Worm (Caenorhabditis elegans) whole organism, L2 larva: Measurements from ENCODE around the gene bpl-1.

Experiments used
- C34F6.9 ChIP-seq: fragments of 150-350 bp; optimal IDR thresholded peaks from 2 replicates; lab custom pipeline; 2014; ENCODE audit warnings: missing biosample characterization, missing genetic modification characterization
- F13H6.1 ChIP-seq: sonication (generic microtip); optimal IDR thresholded peaks from 2 replicates; lab custom pipeline; 2016; ENCODE audit warnings: missing genetic modification characterization, missing compliant biosample characterization
- R02D3.7 ChIP-seq: fragments of 150-350 bp; optimal IDR thresholded peaks from 2 replicates; lab custom pipeline; 2014; ENCODE audit warnings: missing biosample characterization, missing genetic modification characterization
- Y55F3AM.14 ChIP-seq: fragments of 200-800 bp; sonication (Bioruptor generic); optimal IDR thresholded peaks from 2 replicates; lab custom pipeline; 2018; ENCODE audit warnings: mild to moderate bottlenecking, missing genetic modification characterization, missing compliant biosample characterization
- alr-1 ChIP-seq: fragments of 150-350 bp; optimal IDR thresholded peaks from 2 replicates; lab custom pipeline; 2014; ENCODE audit warnings: missing biosample characterization, missing genetic modification characterization
- aly-2 ChIP-seq: fragments of 150-350 bp; optimal IDR thresholded peaks from 2 replicates; lab custom pipeline; 2014; ENCODE audit warnings: missing biosample characterization, missing genetic modification characterization
- ama-1 ChIP-seq: fragments of 150-350 bp; optimal IDR thresholded peaks from 2 replicates; lab custom pipeline; 2018; ENCODE audit warnings: inconsistent platforms
- blmp-1 ChIP-seq: sonication (generic microtip); optimal IDR thresholded peaks from 2 replicates; lab custom pipeline; 2017; ENCODE audit warnings: missing genetic modification characterization, mild to moderate bottlenecking, missing compliant biosample characterization, antibody characterized with exemption, moderate library complexity; ENCODE audit not compliant: insufficient read depth
- ceh-16 ChIP-seq: fragments of 150-350 bp; optimal IDR thresholded peaks from 2 replicates; lab custom pipeline; 2014; ENCODE audit warnings: missing biosample characterization, missing genetic modification characterization
- crh-2 ChIP-seq: sonication (generic microtip); optimal IDR thresholded peaks from 2 replicates; lab custom pipeline; 2017; ENCODE audit warnings: missing biosample characterization, missing genetic modification characterization
- egl-27 ChIP-seq: sonication (generic microtip); optimal IDR thresholded peaks from 3 replicates; lab custom pipeline; 2017; ENCODE audit warnings: missing biosample characterization, missing genetic modification reagents, missing genetic modification characterization
- elt-1 ChIP-seq: fragments of 150-350 bp; optimal IDR thresholded peaks from 2 replicates; lab custom pipeline; 2014; ENCODE audit warnings: missing biosample characterization, missing genetic modification characterization
- fos-1 ChIP-seq: fragments of 150-350 bp; optimal IDR thresholded peaks from 2 replicates; lab custom pipeline; 2014; ENCODE audit warnings: missing biosample characterization, missing genetic modification characterization
- gmeb-1 ChIP-seq: fragments of 150-350 bp; optimal IDR thresholded peaks from 2 replicates; lab custom pipeline; 2014; ENCODE audit warnings: missing biosample characterization, missing genetic modification characterization
- lin-11 ChIP-seq: fragments of 150-350 bp; sonication (generic microtip); optimal IDR thresholded peaks from 2 replicates; lab custom pipeline; 2014; ENCODE audit warnings: missing biosample characterization, missing genetic modification characterization, inconsistent platforms, mixed read lengths
- lin-13 ChIP-seq: fragments of 150-350 bp; optimal IDR thresholded peaks from 2 replicates; lab custom pipeline; 2014; ENCODE audit warnings: missing biosample characterization, missing genetic modification reagents, missing genetic modification characterization
- lin-39 ChIP-seq: fragments of 150-350 bp; optimal IDR thresholded peaks from 2 replicates; lab custom pipeline; 2014; ENCODE audit warnings: missing biosample characterization, missing genetic modification reagents, missing genetic modification characterization
- lsy-2 ChIP-seq, 2 experiments: fragments of 150-350 bp in 1 of 2; sonication (generic microtip) in 1 of 2; optimal IDR thresholded peaks; 2 replicates each; lab custom pipeline; 2014 to 2017; ENCODE audit warnings: missing biosample characterization in 2 of 2, missing genetic modification characterization in 2 of 2
- mab-5 ChIP-seq: fragments of 150-350 bp; optimal IDR thresholded peaks from 2 replicates; lab custom pipeline; 2014; ENCODE audit warnings: missing biosample characterization, missing genetic modification characterization
- mbf-1 ChIP-seq: sonication (generic microtip); optimal IDR thresholded peaks from 2 replicates; lab custom pipeline; 2017; ENCODE audit warnings: missing biosample characterization, missing genetic modification characterization
- nhr-10 ChIP-seq: sonication (generic microtip); optimal IDR thresholded peaks from 2 replicates; lab custom pipeline; 2017; ENCODE audit warnings: missing biosample characterization, missing genetic modification characterization
- nhr-129 ChIP-seq: fragments of 150-350 bp; optimal IDR thresholded peaks from 2 replicates; lab custom pipeline; 2014; ENCODE audit warnings: missing biosample characterization, missing genetic modification characterization
- nhr-21 ChIP-seq: fragments of 150-350 bp; optimal IDR thresholded peaks from 2 replicates; lab custom pipeline; 2014; ENCODE audit warnings: missing biosample characterization, missing genetic modification characterization
- nhr-237 ChIP-seq: fragments of 150-350 bp; optimal IDR thresholded peaks from 2 replicates; lab custom pipeline; 2014; ENCODE audit warnings: missing biosample characterization, missing genetic modification characterization
- nhr-77 ChIP-seq: fragments of 150-350 bp; optimal IDR thresholded peaks from 2 replicates; lab custom pipeline; 2014; ENCODE audit warnings: missing biosample characterization, missing genetic modification characterization
- peb-1 ChIP-seq: fragments of 150-350 bp; optimal IDR thresholded peaks from 2 replicates; lab custom pipeline; 2014; ENCODE audit warnings: missing biosample characterization, missing genetic modification characterization
- sem-4 ChIP-seq: fragments of 150-350 bp; optimal IDR thresholded peaks from 2 replicates; lab custom pipeline; 2014; ENCODE audit warnings: missing biosample characterization, missing genetic modification reagents, missing genetic modification characterization
- skn-1 ChIP-seq: sonication (generic microtip); optimal IDR thresholded peaks from 2 replicates; lab custom pipeline; 2017; ENCODE audit warnings: missing biosample characterization, missing genetic modification characterization
- sma-3 ChIP-seq: sonication (generic microtip); optimal IDR thresholded peaks from 2 replicates; lab custom pipeline; 2016; ENCODE audit warnings: missing genetic modification reagents, missing genetic modification characterization, missing compliant biosample characterization
- sma-9 ChIP-seq, 2 experiments: fragments of 150-350 bp in 1 of 2; sonication (generic microtip) in 1 of 2; optimal IDR thresholded peaks; 2 replicates each; lab custom pipeline; 2014 to 2016; ENCODE audit warnings: missing genetic modification characterization in 2 of 2, mild to moderate bottlenecking in 1 of 2, missing biosample characterization in 1 of 2, missing compliant biosample characterization in 1 of 2, missing genetic modification reagents in 1 of 2, moderate library complexity in 1 of 2
- snpc-4 ChIP-seq: fragments of 150-350 bp; optimal IDR thresholded peaks from 2 replicates; lab custom pipeline; 2014; ENCODE audit warnings: missing biosample characterization, missing genetic modification characterization
- unc-55 ChIP-seq: fragments of 150-350 bp; sonication (generic microtip); optimal IDR thresholded peaks from 3 replicates; lab custom pipeline; 2014; ENCODE audit warnings: missing biosample characterization, missing genetic modification reagents, missing genetic modification characterization
- unc-62 ChIP-seq: fragments of 150-350 bp; optimal IDR thresholded peaks from 2 replicates; lab custom pipeline; 2014; ENCODE audit warnings: missing biosample characterization, missing genetic modification reagents, missing genetic modification characterization
- zag-1 ChIP-seq: fragments of 150-350 bp; optimal IDR thresholded peaks from 2 replicates; lab custom pipeline; 2014; ENCODE audit warnings: missing biosample characterization, missing genetic modification characterization
- ztf-1 ChIP-seq: fragments of 200-800 bp; sonication (Bioruptor generic); conservative IDR thresholded peaks from 2 replicates; pipeline ENCODE4 v1.3.6; 2022; ENCODE audit warnings: missing genetic modification characterization, missing compliant biosample characterization
- ztf-11 ChIP-seq: sonication (generic microtip); optimal IDR thresholded peaks from 2 replicates; lab custom pipeline; 2017; ENCODE audit warnings: missing biosample characterization, missing genetic modification characterization
- ztf-4 ChIP-seq: fragments of 150-350 bp; optimal IDR thresholded peaks from 2 replicates; lab custom pipeline; 2014; ENCODE audit warnings: missing biosample characterization, missing genetic modification characterization

The bpl-1 gene

DNA sequence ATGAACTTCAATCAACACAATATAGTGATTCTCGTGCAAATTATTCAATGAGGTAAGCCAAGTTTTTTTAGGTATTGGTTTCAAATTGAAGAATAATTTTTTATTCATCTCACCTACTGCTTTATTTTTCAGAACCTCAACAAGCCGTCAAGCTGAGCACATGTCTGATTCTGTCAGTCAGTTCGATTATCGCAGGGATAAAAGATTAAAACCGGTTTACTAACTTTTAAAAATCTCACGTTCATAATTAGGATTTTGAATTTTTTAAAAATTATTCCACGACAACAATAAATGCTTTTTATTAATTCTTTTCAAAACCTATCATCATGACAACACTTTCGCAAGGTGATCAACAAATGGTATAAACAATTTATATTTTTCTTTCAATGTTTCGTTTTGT lies 11.8 kb upstream of the bpl-1 start, which contains the start of gene F13H8.12:
F13H8.12 (plus strand) TSS at position 301 of the 400 bp plus-strand sequence.
- TF ChIP-seq blmp-1, result no peak
- no peak for TF ChIP-seq sma-9 (GFP tag; optimal IDR thresholded peaks at IDR 0.05; lab: Kevin White, UChicago)
- TF ChIP-seq sma-9 (tag; optimal IDR thresholded peaks at IDR 0.05; lab: Kevin White, UChicago), result no peak
- no peak for TF ChIP-seq nhr-10 (tag; lab: Kevin White, UChicago)
- no peak for TF ChIP-seq crh-2 (tag; lab: Kevin White, UChicago)

- TF ChIP-seq fos-1 (tag; lab: Kevin White, UChicago), result no peak
Measured at ce11 chrII:6263685-6264084, 10.3 kb upstream of the bpl-1 start, which contains the start of gene F13H8.3. TSS of gene F13H8.3 (plus strand) at chrII:6263985.

DNA sequence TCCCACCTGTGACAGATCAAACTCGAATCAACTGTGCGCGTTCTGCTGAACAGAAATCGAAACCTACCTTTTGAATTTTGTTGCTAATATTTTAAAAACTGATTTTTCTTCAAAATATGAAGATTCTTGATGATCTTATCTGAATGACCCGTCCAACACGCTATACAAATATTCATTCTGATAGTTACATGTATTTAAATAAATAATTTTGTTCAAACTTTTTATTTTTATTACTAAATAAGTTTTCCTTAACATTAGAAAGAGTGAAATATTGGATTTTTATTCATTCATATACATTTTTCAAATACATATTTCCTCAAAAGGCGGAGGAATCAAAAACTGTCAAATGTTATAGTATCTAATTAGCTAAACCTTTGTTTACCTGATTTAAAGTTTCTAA lies 6.0 kb upstream of the bpl-1 start, which contains the start of gene F13H8.8:
F13H8.8 (minus strand) TSS at position 101 of the 400 bp plus-strand sequence.
- TF ChIP-seq snpc-4 (tag; lab: Kevin White, UChicago) (no peak), unc-62 (no peak), sem-4 (no peak), nhr-21 (tag; lab: Kevin White, UChicago) (no peak), ceh-16 (tag; lab: Kevin White, UChicago) (no peak), gmeb-1 (tag; lab: Kevin White, UChicago) (no peak), R02D3.7 (tag; lab: Kevin White, UChicago) (no peak), Y55F3AM.14 (GFP tag; lab: Kevin White, UChicago) (no peak), nhr-77 (tag; lab: Kevin White, UChicago) (no peak), sma-9 (GFP tag; optimal IDR thresholded peaks at IDR 0.05; lab: Kevin White, UChicago) (no peak), sma-9 (tag; optimal IDR thresholded peaks at IDR 0.05; lab: Kevin White, UChicago) (no peak), ztf-4 (tag; lab: Kevin White, UChicago) (no peak), ama-1 (lab: Kevin White, UChicago) (no peak), mab-5 (no peak), blmp-1 (no peak)

DNA sequence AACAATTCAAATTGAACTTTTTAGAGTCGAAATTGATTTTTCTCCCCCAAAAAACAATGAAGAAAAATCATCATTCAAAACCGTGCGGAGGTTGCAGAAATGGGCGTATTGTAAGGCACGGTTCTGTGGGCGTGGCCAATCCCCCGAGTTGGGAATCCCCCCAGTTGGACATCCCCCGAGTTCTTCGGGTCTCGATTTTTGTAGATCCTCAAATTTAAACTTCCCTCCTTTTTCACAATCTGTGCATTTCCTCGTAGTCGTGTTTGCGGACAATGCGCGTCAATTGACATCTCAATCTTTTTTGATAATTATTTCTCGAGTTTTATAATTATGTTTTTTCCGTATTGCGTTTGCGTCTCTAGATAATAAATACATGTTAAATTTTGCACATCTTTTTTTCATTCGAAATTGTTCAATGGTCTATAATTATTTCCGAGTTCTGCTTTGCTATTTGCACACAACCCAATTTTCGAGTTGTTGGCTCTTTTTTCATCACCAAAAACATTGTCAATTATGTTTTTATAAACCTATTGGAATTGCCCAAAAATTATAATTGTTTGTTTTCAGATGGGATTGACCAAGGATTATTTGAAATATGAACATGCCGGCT lies 4.1 kb upstream of the bpl-1 start, which contains the start of gene F13H8.2:
F13H8.2 (plus strand) TSS at position 560 of the 610 bp plus-strand sequence.
- TF ChIP-seq fos-1 (tag; lab: Kevin White, UChicago), result peak; percentile 42
- TF ChIP-seq mab-5, result peak; percentile 71
- TF ChIP-seq elt-1 (tag; lab: Kevin White, UChicago), result no peak
- TF ChIP-seq nhr-237, result no peak
- peak; percentile 2 for TF ChIP-seq egl-27
- no peak for TF ChIP-seq aly-2 (tag; lab: Kevin White, UChicago)
- no peak for TF ChIP-seq peb-1 (tag; lab: Kevin White, UChicago)
- TF ChIP-seq lin-11 (tag; lab: Kevin White, UChicago), result peak; percentile 20
- peak; percentile 78 for TF ChIP-seq unc-55 (GFP tag; lab: Kevin White, UChicago)
- TF ChIP-seq skn-1 (tag; lab: Kevin White, UChicago), result peak; percentile 33
- no peak for TF ChIP-seq mbf-1 (tag; lab: Kevin White, UChicago)
- TF ChIP-seq blmp-1, result peak; percentile 5
- peak; percentile 66 to 90 for TF ChIP-seq lsy-2 (tag; optimal IDR thresholded peaks at IDR 0.05; lab: Kevin White, UChicago)
- TF ChIP-seq alr-1, result no peak
- TF ChIP-seq sma-3, result peak; percentile 83
- TF ChIP-seq crh-2 (tag; lab: Kevin White, UChicago), result peak; percentile 77
- TF ChIP-seq Y55F3AM.14 (GFP tag; lab: Kevin White, UChicago), result no peak
- peak; percentile 87 for TF ChIP-seq sma-9 (GFP tag; optimal IDR thresholded peaks at IDR 0.05; lab: Kevin White, UChicago)
- no peak for TF ChIP-seq sma-9 (tag; optimal IDR thresholded peaks at IDR 0.05; lab: Kevin White, UChicago)
- peak; percentile 12 for TF ChIP-seq zag-1 (tag; lab: Kevin White, UChicago)
- no peak for TF ChIP-seq ztf-11 (tag; lab: Kevin White, UChicago)
- TF ChIP-seq unc-62, result no peak
- no peak for TF ChIP-seq ceh-16 (tag; lab: Kevin White, UChicago)
- TF ChIP-seq gmeb-1 (tag; lab: Kevin White, UChicago), result peak; percentile 96
- peak; percentile 47 for TF ChIP-seq nhr-21 (tag; lab: Kevin White, UChicago)
- peak; percentile 59 for TF ChIP-seq lin-13 (GFP tag; lab: Kevin White, UChicago)
- TF ChIP-seq F13H6.1 (tag; lab: Kevin White, UChicago), result peak; percentile 82
- TF ChIP-seq ztf-1 (GFP tag; lab: Robert Waterston, UW), result no peak
- peak; percentile 36 for TF ChIP-seq snpc-4 (tag; lab: Kevin White, UChicago)
- TF ChIP-seq sem-4, result peak; percentile 52
- TF ChIP-seq C34F6.9 (tag; lab: Kevin White, UChicago), result peak; percentile 79
- no peak for TF ChIP-seq nhr-77 (tag; lab: Kevin White, UChicago)
- TF ChIP-seq nhr-129, result peak; percentile 70
- TF ChIP-seq lin-39 (tag; lab: Kevin White, UChicago), result no peak
